Fruit fly (Drosophila melanogaster) S2 (cell line): ENCODE results near the gene CG42354.

Experiments
- CG8478 ChIP-seq: fragments of >200 bp; optimal IDR thresholded peaks from 2 replicates; lab custom pipeline; 2018
- CTCF ChIP-seq, 2 experiments: fragments of >200 bp; optimal IDR thresholded peaks; 2 replicates each; lab custom pipeline; 2018

DNA sequence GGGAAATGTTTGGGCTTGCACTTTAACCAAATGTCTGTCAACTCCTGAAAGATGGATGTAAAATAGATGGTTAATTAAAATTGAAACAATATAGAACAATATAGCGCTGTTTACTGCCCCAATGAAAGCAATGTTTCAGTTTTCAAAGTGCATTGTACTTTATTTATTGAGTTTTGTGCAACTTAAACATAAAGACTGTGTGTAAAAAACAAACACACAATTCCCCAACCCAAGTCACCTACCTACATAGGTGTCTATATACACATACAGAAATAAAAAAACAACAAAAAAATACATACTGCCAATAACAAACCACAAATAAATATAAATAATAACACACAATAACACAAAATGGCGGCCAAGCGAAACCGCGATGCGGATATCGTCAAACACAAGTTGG, 21.8 kb downstream of the CG42354 start, which contains the start of gene CG8958:
- TF ChIP-seq CG8478 (lab: Kevin White, UChicago) = no peak
- TF ChIP-seq CTCF (optimal IDR thresholded peaks at IDR 0.05; lab: Kevin White, UChicago) = no peak
